Fruit fly (Drosophila melanogaster): ENCODE results near the gene Adgf-A.

Gene Adgf-A

DNA sequence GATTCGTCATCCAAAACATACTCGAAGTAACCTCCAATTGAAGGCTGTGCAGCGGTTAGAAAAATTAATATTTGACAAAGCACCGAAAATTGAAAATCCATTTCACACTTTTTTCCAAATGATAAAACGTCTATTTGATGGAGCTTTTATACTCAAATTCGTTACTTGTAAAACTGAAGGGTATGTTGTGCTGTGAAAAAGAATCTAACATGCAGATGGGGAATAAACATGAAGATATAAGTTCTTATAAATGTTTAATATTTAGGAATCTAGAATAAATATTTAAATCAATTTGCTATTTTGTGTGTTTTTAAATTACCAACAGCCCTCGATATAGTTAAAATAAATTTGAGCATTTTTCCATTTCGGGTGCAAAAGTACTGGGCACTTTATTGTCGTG, 44.2 kb downstream of the Adgf-A start, which contains the start of gene CheB74a:
Gene CheB74a, minus strand, starts transcription at position 101 of the 400 bp plus-strand sequence.
- TF ChIP-seq tgo (GFP tag; IDR thresholded peaks at IDR 0.05), result no peak
- TF ChIP-seq danr (GFP tag; IDR thresholded peaks at IDR 0.05), result no peak
- no peak for TF ChIP-seq slbo (GFP tag; IDR thresholded peaks at IDR 0.05)
- no peak for TF ChIP-seq CG6683 (GFP tag; optimal IDR thresholded peaks at IDR 0.05)
- no peak for TF ChIP-seq CG3847 (GFP tag; IDR thresholded peaks at IDR 0.05)
- TF ChIP-seq mam (GFP tag; optimal IDR thresholded peaks at IDR 0.05), result no peak
- TF ChIP-seq pfk (GFP tag; optimal IDR thresholded peaks at IDR 0.05), result no peak
- no peak for TF ChIP-seq dysf (GFP tag; IDR thresholded peaks at IDR 0.05)
- no peak for TF ChIP-seq CG15011 (GFP tag; optimal IDR thresholded peaks at IDR 0.05)
- no peak for TF ChIP-seq CG8478 (optimal IDR thresholded peaks at IDR 0.05)
- no peak for TF ChIP-seq zen (tag; optimal IDR thresholded peaks at IDR 0.05)
- no peak for TF ChIP-seq CG2202 (tag; optimal IDR thresholded peaks at IDR 0.05)
- no peak for TF ChIP-seq CG11696 (GFP tag; IDR thresholded peaks at IDR 0.05)
- no peak for TF ChIP-seq seq (GFP tag; IDR thresholded peaks at IDR 0.05)
- no peak for TF ChIP-seq B-H1 (GFP tag; IDR thresholded peaks at IDR 0.05)
- TF ChIP-seq Spps (tag; optimal IDR thresholded peaks at IDR 0.05), result no peak
- TF ChIP-seq fd3F (GFP tag; optimal IDR thresholded peaks at IDR 0.05), result no peak
- no peak for TF ChIP-seq Drgx (GFP tag; IDR thresholded peaks at IDR 0.05)
- TF ChIP-seq CG12104 (GFP tag; optimal IDR thresholded peaks at IDR 0.05), result no peak
- TF ChIP-seq en (GFP tag; optimal IDR thresholded peaks at IDR 0.05), result no peak

All from whole organism, embryonic.